Fruit fly (Drosophila melanogaster) whole organism, prepupa: ENCODE data around the gene mRpL15.

Source experiments
- CG11762 ChIP-seq: fragments of 200-800 bp; sonication (Bioruptor generic); optimal IDR thresholded peaks from 3 replicates; lab custom pipeline; 2016; ENCODE audit warnings: missing biosample characterization, missing genetic modification characterization; ENCODE audit not compliant: insufficient read depth
- CG3032 ChIP-seq: fragments of 200-800 bp; optimal IDR thresholded peaks from 2 replicates; lab custom pipeline; 2019; ENCODE audit warnings: missing biosample characterization, mild to moderate bottlenecking, missing genetic modification characterization, moderate library complexity
- CG4318 ChIP-seq: fragments of 200-800 bp; sonication (Bioruptor generic); optimal IDR thresholded peaks from 3 replicates; lab custom pipeline; 2017; ENCODE audit warnings: missing biosample characterization, mild to moderate bottlenecking, missing genetic modification characterization
- CG6808 ChIP-seq: fragments of 200-800 bp; sonication (Bioruptor generic); optimal IDR thresholded peaks from 3 replicates; lab custom pipeline; 2017; ENCODE audit warnings: missing biosample characterization, missing genetic modification characterization, mild to moderate bottlenecking, moderate library complexity, missing genetic modification reagents
- CG7368 ChIP-seq: fragments of 200-800 bp; sonication (Bioruptor generic); optimal IDR thresholded peaks from 3 replicates; lab custom pipeline; 2016; ENCODE audit warnings: missing biosample characterization, missing genetic modification characterization
- Eip75B ChIP-seq: fragments of 200-800 bp; sonication (Bioruptor generic); optimal IDR thresholded peaks from 3 replicates; lab custom pipeline; 2016; ENCODE audit warnings: missing biosample characterization, missing genetic modification characterization
- Ets21C ChIP-seq: fragments of 200-800 bp; sonication (Bioruptor generic); optimal IDR thresholded peaks from 3 replicates; lab custom pipeline; 2016; ENCODE audit warnings: missing biosample characterization, missing genetic modification characterization
- OdsH ChIP-seq: fragments of 200-800 bp; sonication (Bioruptor generic); optimal IDR thresholded peaks from 3 replicates; lab custom pipeline; 2016; ENCODE audit warnings: missing biosample characterization, missing genetic modification characterization
- acj6 ChIP-seq: fragments of 200-800 bp; sonication (Bioruptor generic); optimal IDR thresholded peaks from 3 replicates; lab custom pipeline; 2016; ENCODE audit warnings: missing biosample characterization, missing genetic modification characterization
- dac ChIP-seq: fragments of 200-800 bp; sonication (Bioruptor generic); optimal IDR thresholded peaks from 2 replicates; lab custom pipeline; 2017; ENCODE audit warnings: missing biosample characterization, mild to moderate bottlenecking, missing genetic modification characterization
- esn ChIP-seq: fragments of 200-800 bp; sonication (Bioruptor generic); optimal IDR thresholded peaks from 2 replicates; lab custom pipeline; 2016; ENCODE audit warnings: missing biosample characterization, mild to moderate bottlenecking, missing genetic modification characterization, moderate library complexity
- topi ChIP-seq: fragments of 200-800 bp; sonication (Bioruptor generic); optimal IDR thresholded peaks from 3 replicates; lab custom pipeline; 2016; ENCODE audit warnings: missing biosample characterization, missing genetic modification characterization

dm6 chr3L:20472607-20473006 lies 36.6 kb upstream of the mRpL15 start:
- TF ChIP-seq Ets21C (GFP tag; lab: Kevin White, UChicago) (no peak), dac (GFP tag; lab: Kevin White, UChicago) (no peak), CG4318 (no peak), CG7368 (no peak), esn (GFP tag; lab: Kevin White, UChicago) (no peak), Eip75B (GFP tag; lab: Kevin White, UChicago) (no peak), CG3032 (tag; lab: Kevin White, UChicago) (no peak), acj6 (no peak), OdsH (GFP tag; lab: Kevin White, UChicago) (no peak), CG6808 (GFP tag; lab: Kevin White, UChicago) (no peak), CG11762 (GFP tag; lab: Kevin White, UChicago) (no peak), topi (no peak)
